Worm (Caenorhabditis elegans) whole organism, midembryonic: ENCODE data around the gene K02F6.7.
"Not testable (repeated sequence)": the region's sequence is repeated elsewhere in the genome, so short reads cannot be mapped to it uniquely, and the experiment has no call there.

Experiments used
- T22C8.4 ChIP-seq: fragments of 200-800 bp; sonication (Bioruptor generic); IDR thresholded peaks from 2 replicates; pipeline ENCODE4 v1.3.6; 2022; ENCODE audit warnings: missing genetic modification characterization, missing compliant biosample characterization
- cog-1 ChIP-seq: sonication (generic microtip); optimal IDR thresholded peaks from 2 replicates; lab custom pipeline; 2016; ENCODE audit warnings: missing genetic modification characterization, missing compliant biosample characterization
- flt-1 ChIP-seq: fragments of 200-800 bp; sonication (Bioruptor generic); IDR thresholded peaks from 2 replicates; pipeline ENCODE4 v1.3.6; 2022; ENCODE audit warnings: missing genetic modification characterization, missing compliant biosample characterization
- klf-2 ChIP-seq: fragments of 200-800 bp; sonication (Bioruptor generic); conservative IDR thresholded peaks from 2 replicates; pipeline ENCODE4 v1.3.6; 2022; ENCODE audit warnings: missing genetic modification reagents, missing genetic modification characterization, missing compliant biosample characterization
- med-1 ChIP-seq: sonication (generic microtip); optimal IDR thresholded peaks from 2 replicates; lab custom pipeline; 2017; ENCODE audit warnings: missing genetic modification characterization, mild to moderate bottlenecking, missing compliant biosample characterization, antibody characterized with exemption, missing genetic modification reagents; ENCODE audit not compliant: insufficient read depth
- ref-1 ChIP-seq: fragments of 200-800 bp; sonication (Bioruptor generic); conservative IDR thresholded peaks from 2 replicates; pipeline ENCODE4 v1.3.6; 2022; ENCODE audit warnings: missing genetic modification reagents, missing genetic modification characterization, missing compliant biosample characterization
- tab-1 ChIP-seq: fragments of 200-800 bp; sonication (Bioruptor generic); IDR thresholded peaks from 2 replicates; pipeline ENCODE4 v1.3.6; 2022; ENCODE audit warnings: missing genetic modification characterization, missing compliant biosample characterization
- ztf-23 ChIP-seq: fragments of 200-800 bp; sonication (Bioruptor generic); IDR thresholded peaks from 2 replicates; pipeline ENCODE4 v1.3.6; 2022; ENCODE audit warnings: missing genetic modification reagents, missing genetic modification characterization, missing compliant biosample characterization
- ztf-29 ChIP-seq: fragments of 200-800 bp; sonication (Bioruptor generic); IDR thresholded peaks from 2 replicates; pipeline ENCODE4 v1.3.6; 2022; ENCODE audit warnings: missing genetic modification reagents, missing genetic modification characterization, missing compliant biosample characterization

Gene K02F6.7

DNA sequence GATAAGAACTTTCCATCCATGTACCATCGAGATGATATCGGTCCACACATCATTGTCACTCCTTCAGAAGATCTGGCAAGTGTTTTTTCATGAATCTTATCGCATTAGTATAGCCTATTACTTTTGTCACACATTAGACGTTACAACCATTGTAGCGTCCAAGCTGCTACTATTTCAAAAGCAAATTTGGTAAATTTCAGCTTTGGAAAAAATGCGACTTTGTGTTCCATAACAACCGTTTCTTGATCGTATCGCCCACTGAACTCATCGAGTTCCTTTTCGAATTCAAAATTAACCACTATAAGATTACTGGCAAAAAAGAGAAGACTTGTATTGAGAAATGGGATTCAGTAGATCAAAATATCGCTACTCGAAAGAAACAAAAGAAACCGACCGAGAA lies 15.4 kb upstream of the K02F6.7 start:
- TF ChIP-seq flt-1 (GFP tag; lab: Robert Waterston, UW): no peak

DNA sequence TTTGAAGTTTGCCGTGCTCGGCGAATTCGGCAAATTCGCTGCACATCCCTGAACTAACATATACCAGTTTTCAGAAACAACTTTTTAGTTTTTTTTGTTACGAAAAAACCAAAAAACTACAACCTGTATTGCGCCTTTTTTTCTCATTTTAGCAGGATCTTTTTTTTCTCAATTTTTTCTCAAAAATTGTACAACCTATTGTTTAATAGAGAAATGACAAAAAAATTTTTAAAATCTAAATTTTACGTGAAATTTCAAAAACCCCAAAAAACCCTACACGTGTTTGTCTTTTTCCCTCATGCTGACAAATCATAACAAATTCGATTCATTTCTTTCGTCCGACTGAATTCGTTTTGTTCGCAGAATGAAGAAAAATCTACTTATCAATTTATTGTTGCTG lies 8.3 kb upstream of the K02F6.7 start, which contains the start of gene K02F6.3:
Gene K02F6.3 (plus strand): TSS at position 301 of the 400 bp plus-strand sequence.
- TF ChIP-seq flt-1 (GFP tag; lab: Robert Waterston, UW) (no peak), ref-1 (GFP tag; lab: Robert Waterston, UW) (no peak), med-1 (GFP tag; lab: Kevin White, UChicago) (no peak), klf-2 (GFP tag; lab: Robert Waterston, UW) (no peak), ztf-23 (GFP tag; lab: Robert Waterston, UW) (no peak), ztf-29 (no peak), cog-1 (tag; lab: Kevin White, UChicago) (no peak), T22C8.4 (GFP tag; lab: Robert Waterston, UW) (no peak), tab-1 (GFP tag; lab: Robert Waterston, UW) (no peak)

DNA sequence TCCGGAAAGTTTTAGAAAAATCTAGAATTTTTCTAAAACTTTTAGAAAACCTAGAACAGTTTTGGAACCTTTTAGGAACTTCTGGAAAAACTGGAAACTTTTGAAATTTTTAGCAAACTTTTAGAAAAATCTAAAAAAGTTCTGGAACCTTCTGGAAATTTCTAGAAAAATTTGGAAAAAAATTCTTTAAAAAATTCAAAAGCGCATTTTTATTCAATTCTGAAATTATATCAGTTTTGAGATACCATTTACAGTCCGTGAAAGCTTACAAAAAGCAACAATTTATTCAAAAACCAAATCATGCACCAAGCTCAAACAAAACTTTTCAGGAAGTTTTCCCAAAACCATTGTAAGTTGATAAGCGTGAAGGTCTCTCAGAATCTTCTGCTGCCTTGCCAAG lies 540 bp upstream of the K02F6.7 start, which contains the start of gene K02F6.4:
Gene K02F6.4 (plus strand): TSS at position 301 of the 400 bp plus-strand sequence.
- TF ChIP-seq ztf-23 (GFP tag; lab: Robert Waterston, UW) (no peak), ref-1 (GFP tag; lab: Robert Waterston, UW) (no peak), med-1 (GFP tag; lab: Kevin White, UChicago) (no peak), cog-1 (tag; lab: Kevin White, UChicago) (no peak), klf-2 (GFP tag; lab: Robert Waterston, UW) (no peak), flt-1 (GFP tag; lab: Robert Waterston, UW) (no peak), tab-1 (GFP tag; lab: Robert Waterston, UW) (no peak), T22C8.4 (GFP tag; lab: Robert Waterston, UW) (no peak), ztf-29 (no peak)

DNA sequence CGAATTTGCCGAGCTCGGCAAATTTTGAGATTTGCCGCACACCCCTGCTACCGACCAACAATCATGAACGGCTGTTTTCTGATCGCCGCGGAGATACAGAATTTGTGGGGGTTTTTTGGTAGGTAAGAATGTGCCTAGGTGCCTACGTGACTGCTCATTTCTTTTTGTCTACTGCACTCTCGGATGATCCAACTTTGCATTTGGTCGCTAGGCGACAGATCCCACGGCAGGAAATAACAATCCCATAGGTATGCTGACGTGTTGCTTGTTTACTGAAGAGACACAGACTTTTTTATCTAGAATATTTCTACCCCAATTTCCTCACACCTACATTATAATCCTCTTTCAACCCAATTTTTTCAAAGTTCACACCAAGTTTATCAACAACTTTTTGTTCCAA lies 2.7 kb downstream of the K02F6.7 start, which contains the start of gene K02F6.8:
Gene K02F6.8 (minus strand): TSS at position 101 of the 400 bp plus-strand sequence.
- TF ChIP-seq tab-1 (GFP tag; lab: Robert Waterston, UW); cog-1 (tag; lab: Kevin White, UChicago); T22C8.4 (GFP tag; lab: Robert Waterston, UW): not testable (repeated sequence)

DNA sequence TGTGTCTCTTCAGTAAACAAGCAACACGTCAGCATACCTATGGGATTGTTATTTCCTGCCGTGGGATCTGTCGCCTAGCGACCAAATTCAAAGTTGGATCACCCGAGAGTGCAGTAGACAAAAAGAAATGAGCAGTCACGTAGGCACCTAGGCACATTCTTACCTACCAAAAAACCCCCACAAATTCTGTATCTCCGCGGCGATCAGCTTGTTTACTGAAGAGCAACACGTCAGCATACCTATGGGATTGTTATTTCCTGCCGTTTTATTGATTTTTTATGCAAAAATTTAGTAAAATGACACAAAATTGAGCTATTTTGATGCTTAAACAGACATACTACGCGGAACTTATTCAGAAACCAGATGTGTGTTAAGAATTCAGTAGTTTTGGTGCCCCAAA lies 3.2 kb downstream of the K02F6.7 start, which contains the start of gene K02F6.5:
Gene K02F6.5 (plus strand): TSS at position 301 of the 400 bp plus-strand sequence.
- not testable (repeated sequence) for TF ChIP-seq klf-2 (GFP tag; lab: Robert Waterston, UW); flt-1 (GFP tag; lab: Robert Waterston, UW); ztf-29

DNA sequence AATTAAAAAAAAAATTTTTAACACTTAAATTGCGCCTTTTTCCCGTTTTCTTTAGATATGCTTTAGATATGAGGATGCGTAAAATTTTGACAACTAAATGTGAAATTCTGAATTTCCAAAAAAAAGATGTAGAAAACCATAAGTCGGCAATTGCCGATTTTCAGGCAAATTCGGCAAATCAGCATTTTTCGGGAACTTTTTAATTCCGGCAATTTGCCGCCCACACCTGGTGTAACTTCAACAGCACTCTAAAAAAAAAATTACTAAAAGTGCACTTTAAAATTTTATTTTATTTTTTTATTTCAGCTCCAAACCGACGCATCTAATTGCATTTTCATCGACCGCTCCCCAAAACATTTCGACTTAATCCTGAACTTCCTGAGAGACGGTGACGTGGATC lies 7.2 kb downstream of the K02F6.7 start, which contains the start of gene K02F6.6:
Gene K02F6.6 (plus strand): TSS at position 301 of the 400 bp plus-strand sequence.
- TF ChIP-seq med-1 (GFP tag; lab: Kevin White, UChicago): no peak
- no peak for TF ChIP-seq flt-1 (GFP tag; lab: Robert Waterston, UW)
- TF ChIP-seq tab-1 (GFP tag; lab: Robert Waterston, UW): no peak

DNA sequence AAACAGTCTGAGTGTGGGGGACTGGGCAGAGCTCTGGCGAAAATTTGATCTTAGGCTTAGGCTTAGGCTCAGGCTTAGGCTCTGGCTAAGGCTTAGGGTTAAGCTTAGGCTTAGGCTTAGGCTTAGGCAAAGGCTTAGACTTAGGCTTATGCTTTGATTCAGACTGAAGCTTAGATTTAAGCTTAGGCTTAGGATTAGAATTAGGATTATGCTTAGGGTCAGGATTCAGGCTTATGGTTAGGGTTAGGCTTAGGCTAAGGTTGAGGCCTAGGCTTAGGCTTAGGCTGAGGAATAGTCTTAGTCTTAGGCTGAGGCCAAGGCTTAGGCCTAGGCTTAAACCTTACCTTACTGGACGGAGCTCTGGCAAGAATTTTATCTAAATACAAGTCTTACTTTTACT lies 10.8 kb downstream of the K02F6.7 start:
- TF ChIP-seq T22C8.4 (GFP tag; lab: Robert Waterston, UW) (no peak), ztf-29 (no peak), klf-2 (GFP tag; lab: Robert Waterston, UW) (no peak), ref-1 (GFP tag; lab: Robert Waterston, UW) (no peak), med-1 (GFP tag; lab: Kevin White, UChicago) (no peak), cog-1 (tag; lab: Kevin White, UChicago) (no peak)

DNA sequence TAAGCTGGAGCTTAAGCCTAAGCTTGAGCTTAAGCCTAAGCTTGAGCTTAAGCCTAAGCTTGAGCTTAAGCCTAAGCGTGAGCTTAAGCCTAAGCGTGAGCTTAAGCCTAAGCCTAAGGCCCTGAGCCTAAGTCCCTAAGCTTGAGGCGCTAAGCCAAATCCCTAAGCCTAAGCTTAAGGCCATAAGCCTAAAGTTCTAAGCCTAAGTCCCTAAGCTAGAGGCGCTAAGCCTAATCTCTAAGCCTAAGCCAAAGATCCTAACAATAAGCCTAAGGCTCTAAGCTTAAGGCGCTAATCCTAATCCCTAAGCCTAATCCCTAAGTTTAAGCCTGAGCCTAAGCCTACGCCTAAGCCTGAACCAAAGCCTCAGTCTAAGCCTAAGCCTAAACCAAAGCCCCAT lies 12.0 kb downstream of the K02F6.7 start:
- TF ChIP-seq ztf-29 (peak; percentile 84; the same call in 1 of the 2 replicates), tab-1 (GFP tag; lab: Robert Waterston, UW) (no peak)

DNA sequence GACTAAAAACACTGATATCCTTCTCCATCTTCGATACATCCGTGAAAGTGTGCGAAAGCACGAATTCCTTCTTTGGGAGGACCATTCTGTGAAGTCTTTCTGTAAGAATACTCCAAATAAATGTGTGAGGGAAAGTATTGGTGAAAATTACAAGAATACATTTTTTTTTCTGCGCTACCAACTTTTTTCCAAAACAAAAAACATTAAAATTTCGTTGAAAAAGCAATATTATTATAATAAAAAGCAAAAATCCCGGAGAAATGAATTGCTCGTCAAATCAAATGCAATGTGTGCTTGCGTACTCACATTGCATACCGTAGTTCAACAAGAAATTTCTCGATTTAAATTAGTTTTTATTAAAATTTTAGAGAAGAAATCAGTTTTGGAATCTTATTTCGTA lies 15.7 kb downstream of the K02F6.7 start, which contains the start of gene bath-13:
Gene bath-13 (minus strand): TSS at position 101 of the 400 bp plus-strand sequence.
- TF ChIP-seq med-1 (GFP tag; lab: Kevin White, UChicago): no peak

DNA sequence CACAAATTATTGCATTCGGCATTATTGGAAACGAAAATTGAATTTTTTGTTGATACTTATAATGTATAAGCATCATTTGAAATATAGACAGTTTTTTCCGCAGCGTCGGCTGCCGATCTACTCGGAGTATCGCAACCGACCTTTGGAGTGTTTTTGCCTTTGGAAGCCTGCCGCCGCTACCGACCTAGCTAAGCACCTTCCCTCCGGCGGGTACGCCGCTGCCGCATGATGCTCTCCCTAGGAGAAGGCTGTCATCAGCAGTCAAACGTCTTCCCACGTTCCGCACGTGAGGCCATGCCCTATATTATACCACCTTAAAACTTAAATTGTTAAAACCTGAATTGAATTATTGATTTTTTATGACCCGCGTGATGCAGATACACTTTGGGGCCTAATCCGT lies 19.2 kb downstream of the K02F6.7 start:
- no peak for TF ChIP-seq cog-1 (tag; lab: Kevin White, UChicago)
- TF ChIP-seq flt-1 (GFP tag; lab: Robert Waterston, UW): no peak
- TF ChIP-seq ztf-23 (GFP tag; lab: Robert Waterston, UW): no peak
- TF ChIP-seq klf-2 (GFP tag; lab: Robert Waterston, UW): no peak
- peak; percentile 54; the same call in 1 of the 2 replicates for TF ChIP-seq T22C8.4 (GFP tag; lab: Robert Waterston, UW)

DNA sequence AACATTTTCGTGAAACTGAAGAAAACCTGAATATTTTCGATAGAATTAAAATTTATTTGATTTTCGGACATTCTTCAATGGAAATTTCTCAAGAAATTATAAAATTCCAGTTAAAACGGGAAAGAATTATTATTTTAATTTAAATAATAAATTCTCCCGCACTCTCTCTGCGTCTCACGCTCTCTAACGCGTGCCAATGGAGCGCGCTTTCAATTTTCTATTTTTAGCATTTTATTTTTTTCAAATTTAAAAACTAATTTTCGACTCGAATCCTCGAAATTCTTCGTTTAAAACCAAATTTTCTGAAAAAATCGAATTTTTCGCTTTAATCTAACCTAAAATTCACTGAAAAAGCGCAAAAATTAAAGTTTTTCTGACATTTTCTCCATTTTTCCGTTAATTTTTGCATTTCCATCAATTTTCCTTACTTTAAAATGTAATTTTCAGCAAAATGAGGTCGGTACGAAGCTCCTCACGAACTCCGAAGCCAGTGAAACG lies 33.2 kb downstream of the K02F6.7 start, which contains the start of gene gbas-1:
Gene gbas-1 (plus strand): TSS at position 448 of the 498 bp plus-strand sequence.
- no peak for TF ChIP-seq flt-1 (GFP tag; lab: Robert Waterston, UW)
- TF ChIP-seq ztf-23 (GFP tag; lab: Robert Waterston, UW): no peak
- TF ChIP-seq cog-1 (tag; lab: Kevin White, UChicago): no peak
- TF ChIP-seq ref-1 (GFP tag; lab: Robert Waterston, UW): no peak
- no peak for TF ChIP-seq T22C8.4 (GFP tag; lab: Robert Waterston, UW)
- no peak for TF ChIP-seq klf-2 (GFP tag; lab: Robert Waterston, UW)
- no peak for TF ChIP-seq med-1 (GFP tag; lab: Kevin White, UChicago)
- no peak for TF ChIP-seq tab-1 (GFP tag; lab: Robert Waterston, UW)
- no peak for TF ChIP-seq ztf-29
